Worm (Caenorhabditis elegans): ENCODE data around the gene pod-2.

The pod-2 gene

ce11 chrII:1188137-1188536, 51.6 kb downstream of the pod-2 start:
- TF ChIP-seq hmbx-1 (tag; optimal IDR thresholded peaks at IDR 0.05) (no peak), tra-4 (tag; optimal IDR thresholded peaks at IDR 0.05) (no peak), tbx-11 (GFP tag; IDR thresholded peaks at IDR 0.05) (no peak), aly-1 (tag; optimal IDR thresholded peaks at IDR 0.05) (no peak), B0310.2 (tag; optimal IDR thresholded peaks at IDR 0.05) (no peak), pes-1 (GFP tag; IDR thresholded peaks at IDR 0.05) (no peak), tbx-37 (GFP tag; conservative IDR thresholded peaks at IDR 0.05) (no peak)

- no peak for TF ChIP-seq sea-1 (GFP tag; conservative IDR thresholded peaks at IDR 0.05)
- no peak for TF ChIP-seq ceh-36 (tag; optimal IDR thresholded peaks at IDR 0.05)
- TF ChIP-seq ama-1 (optimal IDR thresholded peaks at IDR 0.05) = no peak
These were observed 53.1 kb downstream of the pod-2 start for ce11 chrII:1189652-1190051.

- TF ChIP-seq sea-1 (GFP tag; conservative IDR thresholded peaks at IDR 0.05) (no peak), ets-7 (tag; optimal IDR thresholded peaks at IDR 0.05) (no peak), ama-1 (optimal IDR thresholded peaks at IDR 0.05) (no peak), tbx-11 (GFP tag; IDR thresholded peaks at IDR 0.05) (no peak), ceh-36 (tag; optimal IDR thresholded peaks at IDR 0.05) (no peak), tra-4 (tag; optimal IDR thresholded peaks at IDR 0.05) (no peak), flt-1 (GFP tag; IDR thresholded peaks at IDR 0.05) (no peak), scrt-1 (GFP tag; IDR thresholded peaks at IDR 0.05) (no peak), hnd-1 (tag; optimal IDR thresholded peaks at IDR 0.05) (no peak), aly-1 (tag; optimal IDR thresholded peaks at IDR 0.05) (no peak), tbx-37 (GFP tag; conservative IDR thresholded peaks at IDR 0.05) (no peak), ceh-13 (GFP tag; optimal IDR thresholded peaks at IDR 0.05) (no peak), B0310.2 (tag; optimal IDR thresholded peaks at IDR 0.05) (no peak), pes-1 (GFP tag; IDR thresholded peaks at IDR 0.05) (no peak)
These were observed 55.3 kb downstream of the pod-2 start for ce11 chrII:1191853-1192252.

- TF ChIP-seq pes-1 (GFP tag; IDR thresholded peaks at IDR 0.05) (no peak), flt-1 (GFP tag; IDR thresholded peaks at IDR 0.05) (no peak), hmbx-1 (tag; optimal IDR thresholded peaks at IDR 0.05) (no peak), B0310.2 (tag; optimal IDR thresholded peaks at IDR 0.05) (no peak), tbx-11 (GFP tag; IDR thresholded peaks at IDR 0.05) (no peak), scrt-1 (GFP tag; IDR thresholded peaks at IDR 0.05) (no peak), hmg-4 (GFP tag; optimal IDR thresholded peaks at IDR 0.05) (no peak), ceh-13 (GFP tag; optimal IDR thresholded peaks at IDR 0.05) (no peak), ama-1 (optimal IDR thresholded peaks at IDR 0.05) (no peak), aly-1 (tag; optimal IDR thresholded peaks at IDR 0.05) (no peak), hnd-1 (tag; optimal IDR thresholded peaks at IDR 0.05) (no peak), ceh-36 (tag; optimal IDR thresholded peaks at IDR 0.05) (no peak)
These were observed 59.5 kb downstream of the pod-2 start for ce11 chrII:1196129-1196528.

ce11 chrII:1197074-1197473, 60.5 kb downstream of the pod-2 start, which contains the start of gene F53A10.2:
TSS of gene F53A10.2 (plus strand) at chrII:1197374.
- no peak for TF ChIP-seq B0310.2 (tag; optimal IDR thresholded peaks at IDR 0.05)
- no peak for TF ChIP-seq tra-4 (tag; optimal IDR thresholded peaks at IDR 0.05)
- TF ChIP-seq pes-1 (GFP tag; IDR thresholded peaks at IDR 0.05) = no peak
- TF ChIP-seq tbx-37 (GFP tag; conservative IDR thresholded peaks at IDR 0.05) = no peak

- TF ChIP-seq ets-7 (tag; optimal IDR thresholded peaks at IDR 0.05) (no peak), hmbx-1 (tag; optimal IDR thresholded peaks at IDR 0.05) (no peak), pes-1 (GFP tag; IDR thresholded peaks at IDR 0.05) (no peak), aly-1 (tag; optimal IDR thresholded peaks at IDR 0.05) (no peak), tra-4 (tag; optimal IDR thresholded peaks at IDR 0.05) (no peak), ceh-36 (tag; optimal IDR thresholded peaks at IDR 0.05) (no peak), ama-1 (optimal IDR thresholded peaks at IDR 0.05) (no peak), hmg-4 (GFP tag; optimal IDR thresholded peaks at IDR 0.05) (no peak)
These were observed 63.4 kb downstream of the pod-2 start for ce11 chrII:1199987-1200386.

All from whole organism, early embryonic.